Fruit fly (Drosophila melanogaster) S2 (cell line): ENCODE measurements around the gene ltl.

ENCODE experiments used
- CG8478 ChIP-seq: fragments of >200 bp; optimal IDR thresholded peaks from 2 replicates; lab custom pipeline; 2018
- CTCF ChIP-seq, 2 experiments: fragments of >200 bp; optimal IDR thresholded peaks; 2 replicates each; lab custom pipeline; 2018

Gene ltl

dm6 chr3L:7572948-7573347 is 54.2 kb downstream of the ltl start:
- TF ChIP-seq CG8478 (lab: Kevin White, UChicago) (no peak), CTCF (optimal IDR thresholded peaks at IDR 0.05; lab: Kevin White, UChicago) (no peak)
